Fruit fly (Drosophila melanogaster) whole organism: ENCODE measurements around the gene CG3841.

Experiments used
- pan ChIP-seq: fragments of >200 bp; optimal IDR thresholded peaks from 2 replicates; lab custom pipeline; 2017
- psq ChIP-seq: fragments of >200 bp; optimal IDR thresholded peaks from 2 replicates; lab custom pipeline; 2017

- no peak for TF ChIP-seq psq
- TF ChIP-seq pan (lab: Kevin White, UChicago), result no peak
Observed at dm6 chr2L:9545511-9545910, 43.8 kb upstream of the CG3841 start, which contains the start of gene CG13114.
